Worm (Caenorhabditis elegans) whole organism, L4 larva: ENCODE results near the gene frk-1.

Experiments
- F37D6.2 ChIP-seq: sonication (generic microtip); optimal IDR thresholded peaks from 2 replicates; lab custom pipeline; 2016; ENCODE audit warnings: mild to moderate bottlenecking, missing genetic modification characterization, missing compliant biosample characterization
- ZK546.5 ChIP-seq, 2 experiments: sonication (generic microtip); optimal IDR thresholded peaks; 2 replicates each; lab custom pipeline; 2017; ENCODE audit warnings: missing biosample characterization in 2 of 2, missing genetic modification characterization in 2 of 2
- ama-1 ChIP-seq: fragments of 150-350 bp; optimal IDR thresholded peaks from 2 replicates; lab custom pipeline; 2014; ENCODE audit warnings: inconsistent platforms, mixed read lengths
- ceh-32 ChIP-seq: sonication (generic microtip); optimal IDR thresholded peaks from 2 replicates; lab custom pipeline; 2016; ENCODE audit warnings: mild to moderate bottlenecking, missing genetic modification characterization, missing compliant biosample characterization; ENCODE audit not compliant: poor library complexity
- lin-13 ChIP-seq: fragments of 150-350 bp; optimal IDR thresholded peaks from 2 replicates; lab custom pipeline; 2014; ENCODE audit warnings: missing biosample characterization, missing genetic modification reagents, missing genetic modification characterization
- lsy-2 ChIP-seq, 2 experiments: fragments of 150-350 bp in 1 of 2; sonication (generic microtip) in 1 of 2; optimal IDR thresholded peaks; 2 replicates each; lab custom pipeline; 2014 to 2017; ENCODE audit warnings: missing biosample characterization in 2 of 2, missing genetic modification characterization in 2 of 2
- nhr-11 ChIP-seq: fragments of 150-350 bp; optimal IDR thresholded peaks from 2 replicates; lab custom pipeline; 2014; ENCODE audit warnings: missing biosample characterization, missing genetic modification characterization
- nhr-237 ChIP-seq: sonication (generic microtip); optimal IDR thresholded peaks from 2 replicates; lab custom pipeline; 2017; ENCODE audit warnings: missing biosample characterization, missing genetic modification characterization
- nhr-77 ChIP-seq: fragments of 150-350 bp; optimal IDR thresholded peaks from 2 replicates; lab custom pipeline; 2014; ENCODE audit warnings: missing biosample characterization, missing genetic modification characterization
- ztf-11 ChIP-seq: fragments of 150-350 bp; optimal IDR thresholded peaks from 2 replicates; lab custom pipeline; 2014; ENCODE audit warnings: missing biosample characterization, missing genetic modification characterization

DNA sequence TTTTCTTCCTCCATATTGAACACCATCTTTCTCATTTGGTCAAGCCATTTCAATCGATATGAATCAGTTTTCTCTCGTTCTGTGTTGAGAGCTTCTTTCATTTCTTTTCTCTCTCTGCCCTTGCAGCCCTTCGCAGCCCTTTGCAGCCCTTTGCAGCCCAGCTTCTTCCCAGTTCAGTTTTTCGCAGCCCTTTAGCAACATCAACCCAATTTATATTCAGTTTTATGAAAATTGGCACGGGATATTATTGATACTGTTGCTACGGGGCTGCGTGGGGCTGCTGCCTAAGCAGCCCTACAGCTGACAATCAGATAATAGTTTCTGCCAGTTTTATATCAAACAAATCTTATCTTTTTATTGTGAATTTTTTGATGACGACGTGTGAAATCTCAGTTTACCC lies 6.0 kb upstream of the frk-1 start, which contains the start of gene F44D12.10:
- no peak for TF ChIP-seq nhr-77 (tag; lab: Kevin White, UChicago)
- no peak for TF ChIP-seq ZK546.5 (tag; optimal IDR thresholded peaks at IDR 0.05; lab: Kevin White, UChicago)
- no peak for TF ChIP-seq ceh-32 (tag; lab: Kevin White, UChicago)
- TF ChIP-seq lsy-2 (tag; optimal IDR thresholded peaks at IDR 0.05; lab: Kevin White, UChicago), result no peak
- TF ChIP-seq lin-13, result no peak
- TF ChIP-seq ama-1 (lab: Kevin White, UChicago), result no peak
- no peak for TF ChIP-seq nhr-11 (tag; lab: Kevin White, UChicago)
- TF ChIP-seq nhr-237, result no peak
- no peak for TF ChIP-seq ztf-11 (tag; lab: Kevin White, UChicago)
- no peak for TF ChIP-seq F37D6.2 (tag; lab: Kevin White, UChicago)
